Worm (Caenorhabditis elegans) whole organism, L2 larva: ENCODE measurements around the gene ZK1010.5.
A peak's percentile ranks its signal among the peaks of the same experiment; 100 is the strongest.

ENCODE experiments used
- C34F6.9 ChIP-seq: fragments of 150-350 bp; optimal IDR thresholded peaks from 2 replicates; lab custom pipeline; 2014; ENCODE audit warnings: missing biosample characterization, missing genetic modification characterization
- F13H6.1 ChIP-seq: sonication (generic microtip); optimal IDR thresholded peaks from 2 replicates; lab custom pipeline; 2016; ENCODE audit warnings: missing genetic modification characterization, missing compliant biosample characterization
- ZK546.5 ChIP-seq: sonication (generic microtip); optimal IDR thresholded peaks from 2 replicates; lab custom pipeline; 2017; ENCODE audit warnings: missing biosample characterization, missing genetic modification characterization
- alr-1 ChIP-seq: fragments of 150-350 bp; optimal IDR thresholded peaks from 2 replicates; lab custom pipeline; 2014; ENCODE audit warnings: missing biosample characterization, missing genetic modification characterization
- ama-1 ChIP-seq: fragments of 150-350 bp; optimal IDR thresholded peaks from 2 replicates; lab custom pipeline; 2018; ENCODE audit warnings: inconsistent platforms
- blmp-1 ChIP-seq: sonication (generic microtip); optimal IDR thresholded peaks from 2 replicates; lab custom pipeline; 2017; ENCODE audit warnings: missing genetic modification characterization, mild to moderate bottlenecking, missing compliant biosample characterization, antibody characterized with exemption, moderate library complexity; ENCODE audit not compliant: insufficient read depth
- ceh-16 ChIP-seq: fragments of 150-350 bp; optimal IDR thresholded peaks from 2 replicates; lab custom pipeline; 2014; ENCODE audit warnings: missing biosample characterization, missing genetic modification characterization
- ceh-82 ChIP-seq: fragments of 150-350 bp; optimal IDR thresholded peaks from 2 replicates; lab custom pipeline; 2014; ENCODE audit warnings: missing biosample characterization, missing genetic modification characterization
- crh-2 ChIP-seq: sonication (generic microtip); optimal IDR thresholded peaks from 2 replicates; lab custom pipeline; 2017; ENCODE audit warnings: missing biosample characterization, missing genetic modification characterization
- dmd-4 ChIP-seq: sonication (generic microtip); optimal IDR thresholded peaks from 2 replicates; lab custom pipeline; 2017; ENCODE audit warnings: missing biosample characterization, missing genetic modification characterization
- egl-27 ChIP-seq: sonication (generic microtip); optimal IDR thresholded peaks from 3 replicates; lab custom pipeline; 2017; ENCODE audit warnings: missing biosample characterization, missing genetic modification reagents, missing genetic modification characterization
- elt-1 ChIP-seq: fragments of 150-350 bp; optimal IDR thresholded peaks from 2 replicates; lab custom pipeline; 2014; ENCODE audit warnings: missing biosample characterization, missing genetic modification characterization
- fos-1 ChIP-seq: fragments of 150-350 bp; optimal IDR thresholded peaks from 2 replicates; lab custom pipeline; 2014; ENCODE audit warnings: missing biosample characterization, missing genetic modification characterization
- gmeb-1 ChIP-seq: fragments of 150-350 bp; optimal IDR thresholded peaks from 2 replicates; lab custom pipeline; 2014; ENCODE audit warnings: missing biosample characterization, missing genetic modification characterization
- lin-11 ChIP-seq: fragments of 150-350 bp; sonication (generic microtip); optimal IDR thresholded peaks from 2 replicates; lab custom pipeline; 2014; ENCODE audit warnings: missing biosample characterization, missing genetic modification characterization, inconsistent platforms, mixed read lengths
- lin-39 ChIP-seq: fragments of 150-350 bp; optimal IDR thresholded peaks from 2 replicates; lab custom pipeline; 2014; ENCODE audit warnings: missing biosample characterization, missing genetic modification reagents, missing genetic modification characterization
- lsy-2 ChIP-seq, 2 experiments: fragments of 150-350 bp in 1 of 2; sonication (generic microtip) in 1 of 2; optimal IDR thresholded peaks; 2 replicates each; lab custom pipeline; 2014 to 2017; ENCODE audit warnings: missing biosample characterization in 2 of 2, missing genetic modification characterization in 2 of 2
- mab-5 ChIP-seq: fragments of 150-350 bp; optimal IDR thresholded peaks from 2 replicates; lab custom pipeline; 2014; ENCODE audit warnings: missing biosample characterization, missing genetic modification characterization
- mbf-1 ChIP-seq: sonication (generic microtip); optimal IDR thresholded peaks from 2 replicates; lab custom pipeline; 2017; ENCODE audit warnings: missing biosample characterization, missing genetic modification characterization
- mdl-1 ChIP-seq, 2 experiments: fragments of 150-350 bp in 1 of 2; sonication (generic microtip) in 1 of 2; optimal IDR thresholded peaks; 2 replicates each; lab custom pipeline; 2017; ENCODE audit warnings: missing biosample characterization in 2 of 2, missing genetic modification characterization in 2 of 2
- nhr-10 ChIP-seq: sonication (generic microtip); optimal IDR thresholded peaks from 2 replicates; lab custom pipeline; 2017; ENCODE audit warnings: missing biosample characterization, missing genetic modification characterization
- nhr-11 ChIP-seq: fragments of 150-350 bp; optimal IDR thresholded peaks from 2 replicates; lab custom pipeline; 2014; ENCODE audit warnings: missing biosample characterization, missing genetic modification characterization
- nhr-12 ChIP-seq: fragments of 150-350 bp; optimal IDR thresholded peaks from 2 replicates; lab custom pipeline; 2014; ENCODE audit warnings: missing biosample characterization, missing genetic modification characterization
- nhr-129 ChIP-seq: fragments of 150-350 bp; optimal IDR thresholded peaks from 2 replicates; lab custom pipeline; 2014; ENCODE audit warnings: missing biosample characterization, missing genetic modification characterization
- nhr-21 ChIP-seq: fragments of 150-350 bp; optimal IDR thresholded peaks from 2 replicates; lab custom pipeline; 2014; ENCODE audit warnings: missing biosample characterization, missing genetic modification characterization
- nhr-23 ChIP-seq: fragments of 150-350 bp; optimal IDR thresholded peaks from 2 replicates; lab custom pipeline; 2014; ENCODE audit warnings: missing biosample characterization, missing genetic modification reagents, missing genetic modification characterization
- nhr-237 ChIP-seq: fragments of 150-350 bp; optimal IDR thresholded peaks from 2 replicates; lab custom pipeline; 2014; ENCODE audit warnings: missing biosample characterization, missing genetic modification characterization
- nhr-25 ChIP-seq: fragments of 150-350 bp; sonication (generic microtip); optimal IDR thresholded peaks from 3 replicates; lab custom pipeline; 2014; ENCODE audit warnings: missing biosample characterization, missing genetic modification characterization
- nhr-6 ChIP-seq: fragments of 150-350 bp; optimal IDR thresholded peaks from 2 replicates; lab custom pipeline; 2014; ENCODE audit warnings: missing biosample characterization, missing genetic modification characterization
- peb-1 ChIP-seq: fragments of 150-350 bp; optimal IDR thresholded peaks from 2 replicates; lab custom pipeline; 2014; ENCODE audit warnings: missing biosample characterization, missing genetic modification characterization
- sem-4 ChIP-seq: fragments of 150-350 bp; optimal IDR thresholded peaks from 2 replicates; lab custom pipeline; 2014; ENCODE audit warnings: missing biosample characterization, missing genetic modification reagents, missing genetic modification characterization
- skn-1 ChIP-seq: sonication (generic microtip); optimal IDR thresholded peaks from 2 replicates; lab custom pipeline; 2017; ENCODE audit warnings: missing biosample characterization, missing genetic modification characterization
- sma-3 ChIP-seq: sonication (generic microtip); optimal IDR thresholded peaks from 2 replicates; lab custom pipeline; 2016; ENCODE audit warnings: missing genetic modification reagents, missing genetic modification characterization, missing compliant biosample characterization
- sma-9 ChIP-seq, 2 experiments: fragments of 150-350 bp in 1 of 2; sonication (generic microtip) in 1 of 2; optimal IDR thresholded peaks; 2 replicates each; lab custom pipeline; 2014 to 2016; ENCODE audit warnings: missing genetic modification characterization in 2 of 2, mild to moderate bottlenecking in 1 of 2, missing biosample characterization in 1 of 2, missing compliant biosample characterization in 1 of 2, missing genetic modification reagents in 1 of 2, moderate library complexity in 1 of 2
- snpc-4 ChIP-seq: fragments of 150-350 bp; optimal IDR thresholded peaks from 2 replicates; lab custom pipeline; 2014; ENCODE audit warnings: missing biosample characterization, missing genetic modification characterization
- unc-39 ChIP-seq: fragments of 150-350 bp; optimal IDR thresholded peaks from 2 replicates; lab custom pipeline; 2014; ENCODE audit warnings: missing biosample characterization, missing genetic modification characterization
- unc-55 ChIP-seq: fragments of 150-350 bp; sonication (generic microtip); optimal IDR thresholded peaks from 3 replicates; lab custom pipeline; 2014; ENCODE audit warnings: missing biosample characterization, missing genetic modification reagents, missing genetic modification characterization
- unc-62 ChIP-seq: fragments of 150-350 bp; optimal IDR thresholded peaks from 2 replicates; lab custom pipeline; 2014; ENCODE audit warnings: missing biosample characterization, missing genetic modification reagents, missing genetic modification characterization
- zag-1 ChIP-seq: fragments of 150-350 bp; optimal IDR thresholded peaks from 2 replicates; lab custom pipeline; 2014; ENCODE audit warnings: missing biosample characterization, missing genetic modification characterization
- ztf-1 ChIP-seq: fragments of 200-800 bp; sonication (Bioruptor generic); conservative IDR thresholded peaks from 2 replicates; pipeline ENCODE4 v1.3.6; 2022; ENCODE audit warnings: missing genetic modification characterization, missing compliant biosample characterization
- ztf-11 ChIP-seq: sonication (generic microtip); optimal IDR thresholded peaks from 2 replicates; lab custom pipeline; 2017; ENCODE audit warnings: missing biosample characterization, missing genetic modification characterization

The ZK1010.5 gene

ce11 chrIII:13013912-13014311, 26.6 kb upstream of the ZK1010.5 start:
- TF ChIP-seq unc-62 (GFP tag; lab: Kevin White, UChicago) = no peak
- TF ChIP-seq sma-9 (GFP tag; optimal IDR thresholded peaks at IDR 0.05; lab: Kevin White, UChicago) = no peak
- no peak for TF ChIP-seq sma-9 (tag; optimal IDR thresholded peaks at IDR 0.05; lab: Kevin White, UChicago)
- TF ChIP-seq peb-1 = no peak
- TF ChIP-seq F13H6.1 (tag; lab: Kevin White, UChicago) = no peak
- TF ChIP-seq nhr-11 (tag; lab: Kevin White, UChicago) = no peak
- no peak for TF ChIP-seq unc-39
- TF ChIP-seq nhr-23 (tag; lab: Kevin White, UChicago) = no peak
- TF ChIP-seq alr-1 (tag; lab: Kevin White, UChicago) = no peak

ce11 chrIII:13011927-13012326, 24.6 kb upstream of the ZK1010.5 start:
- no peak for TF ChIP-seq nhr-10 (tag; lab: Kevin White, UChicago)
- peak; percentile 31 for TF ChIP-seq sma-9 (GFP tag; optimal IDR thresholded peaks at IDR 0.05; lab: Kevin White, UChicago)
- TF ChIP-seq sma-9 (tag; optimal IDR thresholded peaks at IDR 0.05; lab: Kevin White, UChicago) = no peak
- TF ChIP-seq sma-3 (GFP tag; lab: Kevin White, UChicago) = peak; percentile 44
- peak; percentile 9 for TF ChIP-seq nhr-25 (tag; lab: Kevin White, UChicago)
- no peak for TF ChIP-seq nhr-23 (tag; lab: Kevin White, UChicago)
- TF ChIP-seq fos-1 (tag; lab: Kevin White, UChicago) = peak; percentile 23
- peak; percentile 6 for TF ChIP-seq ceh-16 (tag; lab: Kevin White, UChicago)
- peak; percentile 58 for TF ChIP-seq nhr-129 (tag; lab: Kevin White, UChicago)

ce11 chrIII:13005161-13005560, 17.8 kb upstream of the ZK1010.5 start, which contains the start of gene snf-7:
TSS of gene snf-7 (plus strand) at chrIII:13005461.
- TF ChIP-seq ZK546.5 = no peak
- TF ChIP-seq nhr-11 (tag; lab: Kevin White, UChicago) = no peak
- no peak for TF ChIP-seq sma-9 (GFP tag; optimal IDR thresholded peaks at IDR 0.05; lab: Kevin White, UChicago)
- TF ChIP-seq sma-9 (tag; optimal IDR thresholded peaks at IDR 0.05; lab: Kevin White, UChicago) = no peak
- TF ChIP-seq crh-2 = no peak
- TF ChIP-seq zag-1 (tag; lab: Kevin White, UChicago) = no peak
- TF ChIP-seq skn-1 (tag; lab: Kevin White, UChicago) = no peak

ce11 chrIII:13004316-13004715, 17.0 kb upstream of the ZK1010.5 start:
- TF ChIP-seq snpc-4 (tag; lab: Kevin White, UChicago) (no peak), mab-5 (no peak), mbf-1 (no peak), lin-39 (tag; lab: Kevin White, UChicago) (no peak)

ce11 chrIII:13002098-13002497, 14.8 kb upstream of the ZK1010.5 start, which contains the start of gene ZK1010.10:
TSS of gene ZK1010.10 (plus strand) at chrIII:13002383.
- TF ChIP-seq peb-1 (no peak), nhr-129 (tag; lab: Kevin White, UChicago) (peak; percentile 46), fos-1 (tag; lab: Kevin White, UChicago) (peak; percentile 55), lsy-2 (tag; optimal IDR thresholded peaks at IDR 0.05; lab: Kevin White, UChicago) (peak in 1 of 2 experiments; percentile 70), sma-9 (GFP tag; optimal IDR thresholded peaks at IDR 0.05; lab: Kevin White, UChicago) (no peak), sma-9 (tag; optimal IDR thresholded peaks at IDR 0.05; lab: Kevin White, UChicago) (no peak), ama-1 (lab: Kevin White, UChicago) (no peak), mdl-1 (tag; optimal IDR thresholded peaks at IDR 0.05; lab: Kevin White, UChicago) (no peak), nhr-21 (tag; lab: Kevin White, UChicago) (no peak), lin-11 (no peak), unc-55 (GFP tag; lab: Kevin White, UChicago) (peak; percentile 90), ztf-1 (no peak), mab-5 (peak; percentile 12), blmp-1 (tag; lab: Kevin White, UChicago) (no peak), gmeb-1 (tag; lab: Kevin White, UChicago) (peak; percentile 14), nhr-11 (tag; lab: Kevin White, UChicago) (no peak), egl-27 (tag; lab: Kevin White, UChicago) (peak; percentile 18), elt-1 (tag; lab: Kevin White, UChicago) (no peak), mbf-1 (no peak), crh-2 (peak; percentile 71), nhr-237 (tag; lab: Kevin White, UChicago) (no peak), nhr-10 (tag; lab: Kevin White, UChicago) (no peak), ztf-11 (no peak), ceh-82 (no peak), ceh-16 (tag; lab: Kevin White, UChicago) (no peak), C34F6.9 (tag; lab: Kevin White, UChicago) (peak; percentile 69), F13H6.1 (tag; lab: Kevin White, UChicago) (peak; percentile 30), snpc-4 (tag; lab: Kevin White, UChicago) (no peak), ZK546.5 (no peak), dmd-4 (tag; lab: Kevin White, UChicago) (no peak), nhr-12 (tag; lab: Kevin White, UChicago) (no peak), nhr-23 (tag; lab: Kevin White, UChicago) (no peak), sma-3 (GFP tag; lab: Kevin White, UChicago) (no peak), alr-1 (tag; lab: Kevin White, UChicago) (no peak), skn-1 (tag; lab: Kevin White, UChicago) (no peak), zag-1 (tag; lab: Kevin White, UChicago) (peak; percentile 7), unc-62 (GFP tag; lab: Kevin White, UChicago) (no peak), sem-4 (tag; lab: Kevin White, UChicago) (peak; percentile 55), nhr-6 (tag; lab: Kevin White, UChicago) (no peak)
